Fruit fly (Drosophila melanogaster): ENCODE results near the gene Ntl.

The Ntl gene

dm6 chr2L:7675028-7675749 is 35.5 kb upstream of the Ntl start, which contains the start of gene Slob (continued):
- TF ChIP-seq btn (GFP tag; optimal IDR thresholded peaks at IDR 0.05): no peak
- no peak for TF ChIP-seq eyg (GFP tag; optimal IDR thresholded peaks at IDR 0.05)
- TF ChIP-seq trem (tag; optimal IDR thresholded peaks at IDR 0.05): no peak
- no peak for TF ChIP-seq CG8290 (GFP tag; optimal IDR thresholded peaks at IDR 0.05)
- no peak for TF ChIP-seq CG8290 (tag; optimal IDR thresholded peaks at IDR 0.05)
- no peak for TF ChIP-seq Lhr (GFP tag; optimal IDR thresholded peaks at IDR 0.05)
- no peak for TF ChIP-seq grau (tag; optimal IDR thresholded peaks at IDR 0.05)
- TF ChIP-seq ATbp (GFP tag; optimal IDR thresholded peaks at IDR 0.05): no peak
- no peak for TF ChIP-seq pita (GFP tag; optimal IDR thresholded peaks at IDR 0.05)
- TF ChIP-seq CG13624 (GFP tag; optimal IDR thresholded peaks at IDR 0.05): no peak
- TF ChIP-seq tap (tag; optimal IDR thresholded peaks at IDR 0.05): no peak
- peak; percentile 30 for TF ChIP-seq dmrt99B (tag; optimal IDR thresholded peaks at IDR 0.05)
- TF ChIP-seq CG8765 (GFP tag; IDR thresholded peaks at IDR 0.05): no peak
- no peak for TF ChIP-seq CG10543 (GFP tag; optimal IDR thresholded peaks at IDR 0.05)
- no peak for TF ChIP-seq gcm (GFP tag; optimal IDR thresholded peaks at IDR 0.05)
- no peak for TF ChIP-seq lola (GFP tag; optimal IDR thresholded peaks at IDR 0.05)
- TF ChIP-seq CG15073 (GFP tag; optimal IDR thresholded peaks at IDR 0.05): no peak
- TF ChIP-seq CG8281 (tag; optimal IDR thresholded peaks at IDR 0.05): no peak
- no peak for TF ChIP-seq so (GFP tag; IDR thresholded peaks at IDR 0.05)
- TF ChIP-seq CG12155 (GFP tag; optimal IDR thresholded peaks at IDR 0.05): no peak
- TF ChIP-seq sens (GFP tag): peak; percentile 31
- no peak for TF ChIP-seq CG10979 (tag; optimal IDR thresholded peaks at IDR 0.05)
- peak; percentile 4 to 47 for TF ChIP-seq Trl (optimal IDR thresholded peaks at IDR 0.05)
- TF ChIP-seq Trl (GFP tag; optimal IDR thresholded peaks at IDR 0.05): no peak
- TF ChIP-seq pfk (GFP tag; optimal IDR thresholded peaks at IDR 0.05): peak; percentile 87
- TF ChIP-seq ase (GFP tag; IDR thresholded peaks at IDR 0.05): no peak
- TF ChIP-seq CG8089 (GFP tag; optimal IDR thresholded peaks at IDR 0.05): no peak
- TF ChIP-seq CG2712 (tag; optimal IDR thresholded peaks at IDR 0.05): no peak
- TF ChIP-seq pum (GFP tag; optimal IDR thresholded peaks at IDR 0.05): no peak
- TF ChIP-seq pho (GFP tag; optimal IDR thresholded peaks at IDR 0.05): no peak
- no peak for TF ChIP-seq CG14441 (GFP tag; IDR thresholded peaks at IDR 0.05)
- TF ChIP-seq kni (GFP tag; optimal IDR thresholded peaks at IDR 0.05): no peak
- no peak for TF ChIP-seq pan (optimal IDR thresholded peaks at IDR 0.05)
- no peak for TF ChIP-seq pan (GFP tag; optimal IDR thresholded peaks at IDR 0.05 in 1 of 2, IDR thresholded peaks at IDR 0.05 in 1 of 2)
- no peak for TF ChIP-seq CG12104 (GFP tag; optimal IDR thresholded peaks at IDR 0.05)
- TF ChIP-seq CG17829 (tag; optimal IDR thresholded peaks at IDR 0.05): no peak
- no peak for TF ChIP-seq CG10274 (GFP tag; optimal IDR thresholded peaks at IDR 0.05)
- TF ChIP-seq ssp (GFP tag; IDR thresholded peaks at IDR 0.05): no peak
- no peak for TF ChIP-seq lov (optimal IDR thresholded peaks at IDR 0.05)
- TF ChIP-seq lov (GFP tag; IDR thresholded peaks at IDR 0.05): no peak
- TF ChIP-seq abd-A (tag; optimal IDR thresholded peaks at IDR 0.05): no peak
- TF ChIP-seq HLH3B (GFP tag; IDR thresholded peaks at IDR 0.05): no peak
- no peak for TF ChIP-seq CG4617 (GFP tag; optimal IDR thresholded peaks at IDR 0.05; ENCODE audit: borderline replicate concordance)
- peak; percentile 6 for TF ChIP-seq BtbVII (GFP tag; optimal IDR thresholded peaks at IDR 0.05)
- TF ChIP-seq CG6254 (GFP tag; optimal IDR thresholded peaks at IDR 0.05): no peak
- no peak for TF ChIP-seq CG1603 (tag; optimal IDR thresholded peaks at IDR 0.05)
- TF ChIP-seq aop (GFP tag; IDR thresholded peaks at IDR 0.05): no peak
- no peak for TF ChIP-seq gem (tag; optimal IDR thresholded peaks at IDR 0.05)
- TF ChIP-seq Sin3A (optimal IDR thresholded peaks at IDR 0.05): no peak
- TF ChIP-seq CG15011 (GFP tag; optimal IDR thresholded peaks at IDR 0.05): no peak
- peak in 1 of 2 experiments; percentile 1 for TF ChIP-seq Hr51 (GFP tag; optimal IDR thresholded peaks at IDR 0.05)
- no peak for TF ChIP-seq Lim3 (GFP tag; IDR thresholded peaks at IDR 0.05)
